Fruit fly (Drosophila melanogaster): ENCODE data around the gene Pfdn5.

Pfdn5 gene

DNA sequence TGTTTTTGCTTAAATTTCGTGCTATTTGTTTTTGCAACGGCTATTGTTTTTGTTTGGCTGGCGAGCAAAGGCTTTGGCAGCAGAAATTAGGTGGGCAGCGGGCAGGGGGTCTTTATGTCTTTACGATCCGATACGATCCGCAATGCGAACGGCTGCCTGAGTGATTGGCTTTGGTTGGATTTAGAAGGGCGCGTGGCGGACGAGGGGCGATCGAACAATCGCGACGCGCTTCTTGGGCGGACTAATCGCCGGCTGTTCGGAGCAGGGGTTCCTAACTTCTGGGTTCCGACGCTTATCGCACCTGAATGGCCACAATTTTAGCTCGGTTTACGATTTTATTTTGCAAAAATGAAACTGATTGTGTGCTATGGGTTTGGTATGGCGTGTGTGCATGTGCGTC lies 40.4 kb downstream of the Pfdn5 start:
- peak; percentile 35 for TF ChIP-seq jim (GFP tag; optimal IDR thresholded peaks at IDR 0.05)
- no peak for TF ChIP-seq Rel (GFP tag; optimal IDR thresholded peaks at IDR 0.05)
- peak; percentile 32 for TF ChIP-seq Rel (tag; optimal IDR thresholded peaks at IDR 0.05)
- peak; percentile 37 for TF ChIP-seq Sp1 (GFP tag; optimal IDR thresholded peaks at IDR 0.05)
- no peak for TF ChIP-seq OdsH (GFP tag; optimal IDR thresholded peaks at IDR 0.05)
- TF ChIP-seq foxo (GFP tag; optimal IDR thresholded peaks at IDR 0.05): peak in 1 of 2 experiments; percentile 39
- peak; percentile 98 for TF ChIP-seq h (GFP tag; optimal IDR thresholded peaks at IDR 0.05)
- no peak for TF ChIP-seq Jra (GFP tag; optimal IDR thresholded peaks at IDR 0.05)

DNA sequence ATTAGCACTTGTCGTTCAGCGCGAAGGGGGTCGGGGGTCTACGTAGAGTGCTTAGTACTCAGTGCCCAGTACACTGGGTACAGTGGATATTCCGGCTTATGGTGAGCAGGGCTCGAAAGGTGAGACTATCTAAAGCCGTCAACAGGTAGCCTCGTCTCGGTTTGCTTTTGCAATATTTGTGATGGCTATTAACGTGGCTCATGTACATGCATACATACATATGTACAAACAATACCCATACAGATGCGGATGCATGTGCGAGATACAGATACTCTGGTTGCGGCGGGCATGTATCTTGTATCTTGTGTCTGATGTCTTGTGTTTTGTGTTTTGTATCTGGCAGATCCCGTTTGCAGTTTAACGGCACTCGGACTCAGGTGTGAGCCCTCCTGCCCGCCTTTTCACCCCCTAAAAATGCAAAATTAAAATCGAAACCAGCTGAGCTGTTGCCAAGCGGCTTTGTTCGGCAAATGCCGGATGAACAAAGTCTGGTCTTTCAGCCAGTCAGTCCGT lies 40.9 kb downstream of the Pfdn5 start:
- TF ChIP-seq CG32264 (GFP tag; optimal IDR thresholded peaks at IDR 0.05) (no peak), Hr83 (GFP tag; optimal IDR thresholded peaks at IDR 0.05; ENCODE audit: poor library complexity, severe bottlenecking) (peak; percentile 21), Vsx2 (GFP tag; optimal IDR thresholded peaks at IDR 0.05; ENCODE audit: partially characterized antibody) (no peak), pan (optimal IDR thresholded peaks at IDR 0.05) (no peak), Rel (GFP tag; optimal IDR thresholded peaks at IDR 0.05) (no peak), Rel (tag; optimal IDR thresholded peaks at IDR 0.05) (peak; percentile 23)

DNA sequence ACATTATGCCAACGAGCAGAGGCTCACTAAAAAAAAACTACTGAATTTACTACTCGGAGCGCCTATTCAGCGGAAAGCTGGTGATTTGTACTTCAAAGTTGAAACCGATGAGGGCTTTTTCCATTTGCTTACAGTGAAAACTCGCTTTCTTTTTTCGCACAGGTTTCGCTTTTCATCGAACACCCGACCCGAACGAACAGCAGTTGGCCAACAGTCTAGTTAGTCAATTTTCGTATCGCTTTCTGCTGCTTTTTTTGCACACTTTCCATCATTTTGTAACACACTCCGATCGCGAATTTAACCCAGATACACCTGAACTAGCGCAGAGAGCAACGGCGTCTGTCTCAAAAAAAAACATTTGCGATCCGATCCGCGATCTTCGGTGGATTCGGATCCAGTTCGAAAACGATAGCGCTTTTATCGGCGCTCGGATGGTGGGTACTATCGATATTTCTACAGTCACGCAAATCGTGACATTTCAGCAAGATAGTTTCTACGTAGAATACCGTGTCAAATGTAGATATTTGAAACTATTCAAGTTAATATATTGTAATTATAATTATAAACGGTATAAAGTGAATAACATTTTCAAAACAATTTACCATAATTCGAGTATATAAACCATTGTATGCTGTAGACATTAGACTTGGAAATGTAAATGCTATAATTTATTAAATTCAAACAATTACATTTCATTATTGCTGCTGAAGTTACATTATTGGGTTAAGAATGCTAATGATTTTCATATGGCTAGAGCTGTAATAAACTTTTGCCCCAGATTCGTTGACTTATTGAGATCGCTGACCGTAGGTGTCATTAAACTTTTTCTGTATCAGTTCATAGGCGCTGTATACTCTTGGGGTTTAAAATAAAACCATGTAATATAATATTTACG lies 41.7 kb downstream of the Pfdn5 start, which contains the start of gene CG5346:
Gene CG5346, minus strand, starts transcription at position 400 of the 895 bp plus-strand sequence.
- TF ChIP-seq Sp1 (GFP tag; optimal IDR thresholded peaks at IDR 0.05) (no peak), jim (GFP tag; optimal IDR thresholded peaks at IDR 0.05) (peak; percentile 22), tai (GFP tag; optimal IDR thresholded peaks at IDR 0.05) (peak; percentile 36), h (GFP tag; optimal IDR thresholded peaks at IDR 0.05) (no peak), fru (GFP tag; optimal IDR thresholded peaks at IDR 0.05) (peak; percentile 99)

DNA sequence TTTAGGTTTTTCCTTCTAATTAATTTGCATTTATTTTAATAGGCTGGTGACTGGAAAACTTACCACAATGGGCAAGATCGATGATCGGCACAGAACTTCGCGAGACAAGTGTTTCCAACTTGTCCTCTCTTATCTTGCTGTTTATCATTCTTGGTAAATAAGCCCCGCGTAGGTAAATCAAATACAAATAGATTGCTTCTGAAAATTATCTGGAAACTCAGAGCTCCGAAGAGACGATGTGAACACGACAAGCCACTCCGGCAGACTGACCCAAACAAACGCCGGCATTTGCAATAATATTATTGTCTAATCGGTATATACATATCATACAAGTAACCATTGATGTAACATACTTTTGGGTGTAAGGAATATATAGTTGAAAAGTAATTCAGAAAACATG lies 43.5 kb downstream of the Pfdn5 start, which contains the start of gene CG33099:
Gene CG33099, minus strand, starts transcription at position 268 of the 400 bp plus-strand sequence.
- TF ChIP-seq jim (GFP tag; optimal IDR thresholded peaks at IDR 0.05): no peak
- TF ChIP-seq Abd-B (GFP tag; optimal IDR thresholded peaks at IDR 0.05): no peak
- no peak for TF ChIP-seq dl (GFP tag; optimal IDR thresholded peaks at IDR 0.05; ENCODE audit: insufficient read depth in 1 of 2, partially characterized antibody in 2 of 2)
- peak; percentile 89 for TF ChIP-seq Hr83 (GFP tag; optimal IDR thresholded peaks at IDR 0.05; ENCODE audit: poor library complexity, severe bottlenecking)
- TF ChIP-seq br (GFP tag; optimal IDR thresholded peaks at IDR 0.05): peak; percentile 46
- no peak for TF ChIP-seq woc (GFP tag; optimal IDR thresholded peaks at IDR 0.05)
- peak; percentile 35 for TF ChIP-seq fru (GFP tag; optimal IDR thresholded peaks at IDR 0.05)
- TF ChIP-seq Dfd (GFP tag; optimal IDR thresholded peaks at IDR 0.05): no peak
- no peak for TF ChIP-seq GATAd (GFP tag; optimal IDR thresholded peaks at IDR 0.05)
- peak; percentile 2 for TF ChIP-seq dsf (GFP tag; optimal IDR thresholded peaks at IDR 0.05; ENCODE audit: borderline replicate concordance)
- no peak for TF ChIP-seq dmrt93B (GFP tag; optimal IDR thresholded peaks at IDR 0.05)
- no peak for TF ChIP-seq CrebA (GFP tag; optimal IDR thresholded peaks at IDR 0.05; ENCODE audit: borderline replicate concordance)
- no peak for TF ChIP-seq tai (GFP tag; optimal IDR thresholded peaks at IDR 0.05)
- peak; percentile 58 for TF ChIP-seq Hnf4 (GFP tag; optimal IDR thresholded peaks at IDR 0.05)
- TF ChIP-seq rgr (GFP tag; optimal IDR thresholded peaks at IDR 0.05): peak; percentile 36
- TF ChIP-seq brk (GFP tag; optimal IDR thresholded peaks at IDR 0.05): peak; percentile 41
- no peak for TF ChIP-seq usp (GFP tag; optimal IDR thresholded peaks at IDR 0.05)
- no peak for TF ChIP-seq Dif (GFP tag; optimal IDR thresholded peaks at IDR 0.05; ENCODE audit: partially characterized antibody)
- TF ChIP-seq OdsH (GFP tag; optimal IDR thresholded peaks at IDR 0.05): peak; percentile 67
- TF ChIP-seq ey (GFP tag; optimal IDR thresholded peaks at IDR 0.05): no peak
- no peak for TF ChIP-seq CG32264 (GFP tag; optimal IDR thresholded peaks at IDR 0.05)
- TF ChIP-seq CG9705 (GFP tag; optimal IDR thresholded peaks at IDR 0.05): no peak
- peak; percentile 51 for TF ChIP-seq h (GFP tag; optimal IDR thresholded peaks at IDR 0.05)
- TF ChIP-seq sage (GFP tag; optimal IDR thresholded peaks at IDR 0.05): no peak
- TF ChIP-seq Hr78 (GFP tag; optimal IDR thresholded peaks at IDR 0.05): no peak
- peak; percentile 46 for TF ChIP-seq Jra (GFP tag; optimal IDR thresholded peaks at IDR 0.05)
- no peak for TF ChIP-seq HLH106 (tag; optimal IDR thresholded peaks at IDR 0.05)
- TF ChIP-seq psq (GFP tag; optimal IDR thresholded peaks at IDR 0.05): no peak
- TF ChIP-seq sv (GFP tag; optimal IDR thresholded peaks at IDR 0.05): no peak
- peak in 1 of 2 experiments; percentile 29 for TF ChIP-seq foxo (GFP tag; optimal IDR thresholded peaks at IDR 0.05)
- peak; percentile 47 for TF ChIP-seq Sp1 (GFP tag; optimal IDR thresholded peaks at IDR 0.05)
- TF ChIP-seq pan (optimal IDR thresholded peaks at IDR 0.05): no peak
- TF ChIP-seq Rel (GFP tag; optimal IDR thresholded peaks at IDR 0.05): no peak
- peak; percentile 19 for TF ChIP-seq Rel (tag; optimal IDR thresholded peaks at IDR 0.05)
- no peak for TF ChIP-seq Mio (GFP tag; optimal IDR thresholded peaks at IDR 0.05)
- no peak for TF ChIP-seq Myc (optimal IDR thresholded peaks at IDR 0.05)
- TF ChIP-seq Vsx2 (GFP tag; optimal IDR thresholded peaks at IDR 0.05; ENCODE audit: partially characterized antibody): peak; percentile 1
- no peak for TF ChIP-seq lola (GFP tag; optimal IDR thresholded peaks at IDR 0.05)
- TF ChIP-seq N (GFP tag; optimal IDR thresholded peaks at IDR 0.05): peak; percentile 48
